In genomic region chr3L:15537916-15538581, dm6 we compare ENCODE assay signal across 1 fruit fly cellular context.
TF ChIP-seq lines count a peak whose summit lies in the region.

No protein-coding gene starts in this region.

TF ChIP-seq in whole organism, embryonic, 481 proteins besides CTCF, POLR2A, EP300 and RAD21 (continued from another document):
- no peak for TF ChIP-seq CG9797 (GFP tag; optimal IDR thresholded peaks at IDR 0.05; lab: Kevin White, UChicago)
- peak; percentile 35 for TF ChIP-seq Spps (tag; optimal IDR thresholded peaks at IDR 0.05; lab: Kevin White, UChicago)
